Fruit fly (Drosophila melanogaster): Measurements from ENCODE around the gene mRpS6.

mRpS6 gene

dm6 chr3L:4380231-4380645 lies 15.9 kb downstream of the mRpS6 start, which contains the start of gene DopEcR (continued):
- no peak for TF ChIP-seq ac (GFP tag; optimal IDR thresholded peaks at IDR 0.05)
- TF ChIP-seq Eip74EF (GFP tag; optimal IDR thresholded peaks at IDR 0.05) = peak in 1 of 2 experiments; percentile 41
- no peak for TF ChIP-seq CG13894 (tag; optimal IDR thresholded peaks at IDR 0.05)
- TF ChIP-seq Sin3A (optimal IDR thresholded peaks at IDR 0.05) = no peak
- no peak for TF ChIP-seq CG10654 (GFP tag; optimal IDR thresholded peaks at IDR 0.05)
- peak; percentile 40 for TF ChIP-seq CG18599 (GFP tag; optimal IDR thresholded peaks at IDR 0.05)
- TF ChIP-seq CG5180 (GFP tag; optimal IDR thresholded peaks at IDR 0.05) = peak; percentile 48
- no peak for TF ChIP-seq Usf (GFP tag; optimal IDR thresholded peaks at IDR 0.05)
- peak; percentile 9 for TF ChIP-seq CG1529 (GFP tag; optimal IDR thresholded peaks at IDR 0.05)
- TF ChIP-seq Dbx (GFP tag; IDR thresholded peaks at IDR 0.05) = no peak
- TF ChIP-seq MBD-R2 (GFP tag; IDR thresholded peaks at IDR 0.05) = no peak
- peak; percentile 3 for TF ChIP-seq CG6254 (GFP tag; optimal IDR thresholded peaks at IDR 0.05)
- TF ChIP-seq cwo (GFP tag; optimal IDR thresholded peaks at IDR 0.05) = no peak
- no peak for TF ChIP-seq D19A (tag; optimal IDR thresholded peaks at IDR 0.05)
- TF ChIP-seq cato (GFP tag; optimal IDR thresholded peaks at IDR 0.05; ENCODE audit: borderline replicate concordance) = no peak
- TF ChIP-seq CG13287 (GFP tag; IDR thresholded peaks at IDR 0.05; ENCODE audit: partially characterized antibody) = peak; percentile 31; the same call in 1 of the 2 replicates
- peak; percentile 5 for TF ChIP-seq CG17829 (tag; optimal IDR thresholded peaks at IDR 0.05)
- no peak for TF ChIP-seq CG6689 (GFP tag; IDR thresholded peaks at IDR 0.05)
- peak; percentile 91 for TF ChIP-seq Jarid2 (GFP tag; optimal IDR thresholded peaks at IDR 0.05)
- no peak for TF ChIP-seq CG9609 (GFP tag; optimal IDR thresholded peaks at IDR 0.05)
- TF ChIP-seq Gug (GFP tag; IDR thresholded peaks at IDR 0.05) = no peak
- no peak for TF ChIP-seq CG16863 (GFP tag; optimal IDR thresholded peaks at IDR 0.05)
- TF ChIP-seq CG8944 (GFP tag; optimal IDR thresholded peaks at IDR 0.05) = no peak
- 0 out of 4 replicates have a peak, but pooled peaks have one; percentile 28 for TF ChIP-seq chinmo (GFP tag; IDR thresholded peaks at IDR 0.05; ENCODE audit: partially characterized antibody)
- 0 out of 3 replicates have a peak, but pooled peaks have one; percentile 53 for TF ChIP-seq CG6175 (GFP tag; IDR thresholded peaks at IDR 0.05)
- no peak for TF ChIP-seq CG11093 (GFP tag; IDR thresholded peaks at IDR 0.05)
- TF ChIP-seq CG31224 (GFP tag; IDR thresholded peaks at IDR 0.05) = no peak
- TF ChIP-seq Oaz (GFP tag; IDR thresholded peaks at IDR 0.05) = no peak
- peak; percentile 63; the same call in 1 of the 2 replicates for TF ChIP-seq vvl (GFP tag; IDR thresholded peaks at IDR 0.05)
- TF ChIP-seq CG10267 (tag; optimal IDR thresholded peaks at IDR 0.05) = no peak
- TF ChIP-seq CG8478 (optimal IDR thresholded peaks at IDR 0.05) = no peak
- peak; percentile 55 for TF ChIP-seq yki (optimal IDR thresholded peaks at IDR 0.05)
- peak; percentile 84 to 90 for TF ChIP-seq Trl (optimal IDR thresholded peaks at IDR 0.05)
- TF ChIP-seq Trl (GFP tag; optimal IDR thresholded peaks at IDR 0.05) = peak; percentile 59
- no peak for TF ChIP-seq CG9437 (GFP tag; optimal IDR thresholded peaks at IDR 0.05)
- peak; percentile 22; the same call in 1 of the 2 replicates for TF ChIP-seq stc (GFP tag; IDR thresholded peaks at IDR 0.05)
- no peak for TF ChIP-seq fd102C (GFP tag; optimal IDR thresholded peaks at IDR 0.05)
- TF ChIP-seq Ets97D (GFP tag; optimal IDR thresholded peaks at IDR 0.05) = peak; percentile 61
- no peak for TF ChIP-seq hkb (optimal IDR thresholded peaks at IDR 0.05)
- peak; percentile 52 for TF ChIP-seq hkb (GFP tag; IDR thresholded peaks at IDR 0.05)
- TF ChIP-seq wek (GFP tag; optimal IDR thresholded peaks at IDR 0.05) = peak; percentile 42
- TF ChIP-seq klu (GFP tag; IDR thresholded peaks at IDR 0.05) = no peak
- peak; percentile 72 for TF ChIP-seq ci (GFP tag; IDR thresholded peaks at IDR 0.05)
- TF ChIP-seq Opbp (GFP tag; IDR thresholded peaks at IDR 0.05; ENCODE audit: partially characterized antibody) = peak; percentile 43; the same call in 1 of the 3 replicates
- TF ChIP-seq Mrtf (GFP tag; IDR thresholded peaks at IDR 0.05) = no peak
- TF ChIP-seq CG11504 (tag; optimal IDR thresholded peaks at IDR 0.05) = peak; percentile 33
- TF ChIP-seq CG15696 (tag; optimal IDR thresholded peaks at IDR 0.05) = no peak
- no peak for TF ChIP-seq Rx (GFP tag; IDR thresholded peaks at IDR 0.05)
- peak; percentile 58 for TF ChIP-seq Med (GFP tag)
- peak; percentile 6; the same call in 1 of the 2 replicates for TF ChIP-seq onecut (GFP tag; IDR thresholded peaks at IDR 0.05)
- peak; percentile 38 for TF ChIP-seq Blimp-1 (GFP tag; optimal IDR thresholded peaks at IDR 0.05)
- TF ChIP-seq dan (GFP tag; IDR thresholded peaks at IDR 0.05) = no peak
